Fruit fly (Drosophila melanogaster): Measurements from ENCODE around the gene CG14810.

CG14810 gene

DNA sequence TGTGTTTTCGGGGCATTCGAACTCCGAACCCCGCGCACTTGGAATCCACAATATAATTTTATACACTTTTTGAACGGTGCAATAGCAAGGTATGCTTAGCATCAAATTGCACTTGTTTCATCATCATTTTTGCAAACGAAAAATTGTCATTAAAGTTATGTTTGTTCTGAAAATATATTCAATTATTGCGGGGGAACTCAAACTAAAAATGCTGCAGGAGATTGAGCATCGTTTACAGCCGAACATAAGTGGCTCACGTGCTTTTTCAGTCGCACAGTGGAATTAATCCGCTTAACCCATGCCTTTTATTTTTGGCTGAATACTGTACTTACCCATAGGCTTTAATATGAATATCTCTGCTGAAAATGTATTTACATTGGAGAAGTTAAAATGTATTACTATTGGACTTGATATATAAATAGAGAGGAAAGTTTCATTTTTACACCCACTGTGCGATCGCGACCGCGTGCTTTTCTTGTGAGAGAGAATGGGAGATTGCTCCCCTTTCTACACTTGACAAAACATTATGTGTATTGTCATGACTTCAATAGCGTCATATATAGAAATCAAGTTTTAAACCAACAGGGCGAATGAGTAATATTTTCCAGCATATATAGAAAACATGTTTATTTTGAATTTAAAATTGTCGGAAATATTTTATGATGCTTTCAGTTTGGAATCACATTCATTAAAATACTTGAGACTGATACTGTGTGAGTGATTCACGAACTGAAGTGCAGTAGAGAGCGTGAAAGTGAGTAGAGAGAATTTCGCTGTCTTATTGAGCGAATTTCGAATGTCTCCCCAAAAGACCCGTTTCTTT is 10.5 kb upstream of the CG14810 start (continued):
- peak; percentile 88 for TF ChIP-seq CG1647 (GFP tag; optimal IDR thresholded peaks at IDR 0.05)
- TF ChIP-seq Stat92E (GFP tag; optimal IDR thresholded peaks at IDR 0.05), result peak in 1 of 3 experiments; percentile 78
- TF ChIP-seq ems (GFP tag; optimal IDR thresholded peaks at IDR 0.05), result peak; percentile 94
- peak; percentile 76 for TF ChIP-seq CG10321 (GFP tag; IDR thresholded peaks at IDR 0.05)
- TF ChIP-seq CG8924 (tag; optimal IDR thresholded peaks at IDR 0.05), result peak; percentile 97
- peak; percentile 98 for TF ChIP-seq CG11456 (GFP tag; IDR thresholded peaks at IDR 0.05)
- no peak for TF ChIP-seq br (optimal IDR thresholded peaks at IDR 0.05)
- peak; percentile 97 for TF ChIP-seq CG31441 (GFP tag; IDR thresholded peaks at IDR 0.05)
- peak; percentile 95 for TF ChIP-seq Blimp-1 (GFP tag; optimal IDR thresholded peaks at IDR 0.05)
- TF ChIP-seq en (GFP tag; optimal IDR thresholded peaks at IDR 0.05), result peak; percentile 90
- TF ChIP-seq corto (GFP tag; optimal IDR thresholded peaks at IDR 0.05), result peak; percentile 94
- TF ChIP-seq CG3726 (GFP tag; IDR thresholded peaks at IDR 0.05), result peak; percentile 95
- TF ChIP-seq CG34224 (GFP tag; IDR thresholded peaks at IDR 0.05; ENCODE audit: partially characterized antibody), result no peak
- TF ChIP-seq Myb (GFP tag; optimal IDR thresholded peaks at IDR 0.05), result peak; percentile 85
- peak; percentile 95 for TF ChIP-seq gcm2 (GFP tag; optimal IDR thresholded peaks at IDR 0.05)
- peak; percentile 87 for TF ChIP-seq CG4282 (GFP tag; optimal IDR thresholded peaks at IDR 0.05)
- TF ChIP-seq gsb (GFP tag; IDR thresholded peaks at IDR 0.05), result peak; percentile 94
- peak; percentile 97 for TF ChIP-seq lilli (GFP tag; optimal IDR thresholded peaks at IDR 0.05)
- TF ChIP-seq bigmax (GFP tag; optimal IDR thresholded peaks at IDR 0.05), result peak; percentile 61
- peak; percentile 94 for TF ChIP-seq CG15011 (GFP tag; optimal IDR thresholded peaks at IDR 0.05)
- TF ChIP-seq CG30020 (tag; optimal IDR thresholded peaks at IDR 0.05), result peak; percentile 78
- no peak for TF ChIP-seq tll (GFP tag; optimal IDR thresholded peaks at IDR 0.05)
- peak; percentile 97 for TF ChIP-seq Oli (tag; optimal IDR thresholded peaks at IDR 0.05)
- peak; percentile 97 for TF ChIP-seq NFAT (GFP tag; IDR thresholded peaks at IDR 0.05)
- TF ChIP-seq bbx (GFP tag; IDR thresholded peaks at IDR 0.05; ENCODE audit: partially characterized antibody), result no peak
- TF ChIP-seq CG6272 (GFP tag; IDR thresholded peaks at IDR 0.05), result peak; percentile 95
- TF ChIP-seq cwo (GFP tag; optimal IDR thresholded peaks at IDR 0.05), result peak; percentile 100
- TF ChIP-seq CG7556 (GFP tag; optimal IDR thresholded peaks at IDR 0.05), result peak; percentile 96
- TF ChIP-seq Dip2 (GFP tag; IDR thresholded peaks at IDR 0.05), result peak; percentile 59; the same call in 1 of the 2 replicates
- peak; percentile 95 for TF ChIP-seq al (GFP tag; IDR thresholded peaks at IDR 0.05)
- TF ChIP-seq CG1603 (tag; optimal IDR thresholded peaks at IDR 0.05), result peak; percentile 97
- peak; percentile 88 for TF ChIP-seq klu (GFP tag; IDR thresholded peaks at IDR 0.05)
- peak; percentile 16 for TF ChIP-seq Dp (GFP tag; optimal IDR thresholded peaks at IDR 0.05)
- TF ChIP-seq dmrt11E (tag; optimal IDR thresholded peaks at IDR 0.05), result peak; percentile 78
- TF ChIP-seq CG12236 (GFP tag; optimal IDR thresholded peaks at IDR 0.05), result peak; percentile 82
- peak; percentile 82; the same call in 1 of the 2 replicates for TF ChIP-seq ham (GFP tag; IDR thresholded peaks at IDR 0.05)
- TF ChIP-seq Hr39 (optimal IDR thresholded peaks at IDR 0.05), result no peak
- TF ChIP-seq CG6854 (GFP tag; optimal IDR thresholded peaks at IDR 0.05), result peak; percentile 92
- TF ChIP-seq sima (GFP tag; optimal IDR thresholded peaks at IDR 0.05), result peak; percentile 84
- no peak for TF ChIP-seq vnd (GFP tag; IDR thresholded peaks at IDR 0.05; ENCODE audit: partially characterized antibody)
- no peak for TF ChIP-seq D (optimal IDR thresholded peaks at IDR 0.05)
- TF ChIP-seq D (GFP tag; optimal IDR thresholded peaks at IDR 0.05), result peak; percentile 93
- TF ChIP-seq pzg (GFP tag; optimal IDR thresholded peaks at IDR 0.05), result peak; percentile 18
- peak; percentile 88 for TF ChIP-seq CG10267 (tag; optimal IDR thresholded peaks at IDR 0.05)
- TF ChIP-seq odd (GFP tag; optimal IDR thresholded peaks at IDR 0.05), result peak; percentile 92
- peak; percentile 97 for TF ChIP-seq CG2678 (tag; optimal IDR thresholded peaks at IDR 0.05)
- peak; percentile 85 for TF ChIP-seq exex (tag; optimal IDR thresholded peaks at IDR 0.05)
- TF ChIP-seq Drgx (GFP tag; IDR thresholded peaks at IDR 0.05), result peak; percentile 99
- peak; percentile 90 for TF ChIP-seq toy (GFP tag; IDR thresholded peaks at IDR 0.05)

Measured in whole organism, embryonic.